Fruit fly (Drosophila melanogaster): Measurements from ENCODE around the gene phol.
A peak's percentile ranks its signal among the peaks of the same experiment; 100 is the strongest.

phol gene

dm6 chr3L:9425838-9426237 lies 30.2 kb downstream of the phol start (continued):
- TF ChIP-seq lz (GFP tag; optimal IDR thresholded peaks at IDR 0.05) = no peak
- no peak for TF ChIP-seq Sox15 (GFP tag; optimal IDR thresholded peaks at IDR 0.05)
- TF ChIP-seq CG10631 (GFP tag; optimal IDR thresholded peaks at IDR 0.05) = no peak
- no peak for TF ChIP-seq CG8319 (GFP tag; optimal IDR thresholded peaks at IDR 0.05)
- TF ChIP-seq CG4318 (GFP tag; optimal IDR thresholded peaks at IDR 0.05) = peak; percentile 0
- TF ChIP-seq Hr39 (GFP tag; optimal IDR thresholded peaks at IDR 0.05) = no peak
- TF ChIP-seq CG8632 (GFP tag; optimal IDR thresholded peaks at IDR 0.05) = no peak
- TF ChIP-seq CG3032 (tag; optimal IDR thresholded peaks at IDR 0.05) = no peak
- TF ChIP-seq fd59A (GFP tag; optimal IDR thresholded peaks at IDR 0.05) = no peak
- TF ChIP-seq Sox14 (GFP tag; optimal IDR thresholded peaks at IDR 0.05) = no peak
- TF ChIP-seq CG15336 (GFP tag; IDR thresholded peaks at IDR 0.05) = peak; percentile 55
- TF ChIP-seq ss (GFP tag; optimal IDR thresholded peaks at IDR 0.05) = no peak
- no peak for TF ChIP-seq Ets96B (tag; optimal IDR thresholded peaks at IDR 0.05)
- TF ChIP-seq CG9139 (GFP tag; optimal IDR thresholded peaks at IDR 0.05) = no peak
- TF ChIP-seq Hr38 (GFP tag; optimal IDR thresholded peaks at IDR 0.05) = no peak
- no peak for TF ChIP-seq CG6854 (GFP tag; optimal IDR thresholded peaks at IDR 0.05)
- TF ChIP-seq CG6163 (GFP tag; IDR thresholded peaks at IDR 0.05) = peak; percentile 40; the same call in 1 of the 3 replicates

- TF ChIP-seq spab (GFP tag; optimal IDR thresholded peaks at IDR 0.05) (no peak), esn (GFP tag; optimal IDR thresholded peaks at IDR 0.05) (peak; percentile 47), Met (GFP tag; optimal IDR thresholded peaks at IDR 0.05) (peak; percentile 40), CG4318 (GFP tag; optimal IDR thresholded peaks at IDR 0.05) (no peak), Sox102F (GFP tag; optimal IDR thresholded peaks at IDR 0.05) (peak; percentile 31), acj6 (GFP tag; optimal IDR thresholded peaks at IDR 0.05) (peak; percentile 11), CG8632 (GFP tag; optimal IDR thresholded peaks at IDR 0.05) (peak; percentile 4), Sox14 (GFP tag; optimal IDR thresholded peaks at IDR 0.05) (peak; percentile 7), CG34406 (GFP tag; optimal IDR thresholded peaks at IDR 0.05) (peak; percentile 27), CG8119 (GFP tag; IDR thresholded peaks at IDR 0.05) (peak; percentile 44; the same call in 2 of the 3 replicates), topi (GFP tag; optimal IDR thresholded peaks at IDR 0.05) (no peak), net (GFP tag; optimal IDR thresholded peaks at IDR 0.05) (peak; percentile 12), dac (GFP tag; optimal IDR thresholded peaks at IDR 0.05) (no peak), Hr4 (GFP tag; optimal IDR thresholded peaks at IDR 0.05) (peak; percentile 64), Eip78C (GFP tag) (peak; percentile 84), CG11762 (GFP tag; optimal IDR thresholded peaks at IDR 0.05; ENCODE audit: insufficient read depth) (no peak), CG3919 (GFP tag; optimal IDR thresholded peaks at IDR 0.05) (peak; percentile 28), Ets96B (tag; optimal IDR thresholded peaks at IDR 0.05) (peak; percentile 22), svp (GFP tag) (peak; percentile 75), Eip75B (GFP tag; optimal IDR thresholded peaks at IDR 0.05) (peak; percentile 27), CG9139 (GFP tag; optimal IDR thresholded peaks at IDR 0.05) (no peak), pdm3 (GFP tag; optimal IDR thresholded peaks at IDR 0.05) (peak; percentile 10), CG6808 (GFP tag; optimal IDR thresholded peaks at IDR 0.05) (no peak), Smox (GFP tag; optimal IDR thresholded peaks at IDR 0.05) (peak; percentile 40), OdsH (GFP tag; optimal IDR thresholded peaks at IDR 0.05) (peak; percentile 35), CG6276 (GFP tag; optimal IDR thresholded peaks at IDR 0.05) (peak; percentile 24), Hr38 (GFP tag; optimal IDR thresholded peaks at IDR 0.05) (no peak), CG15336 (GFP tag; IDR thresholded peaks at IDR 0.05) (peak; percentile 58; the same call in 1 of the 2 replicates), vri (GFP tag; optimal IDR thresholded peaks at IDR 0.05) (no peak), CG6163 (GFP tag; IDR thresholded peaks at IDR 0.05) (peak; percentile 11; the same call in 1 of the 3 replicates), CG32006 (GFP tag; optimal IDR thresholded peaks at IDR 0.05) (peak; percentile 28), CG6792 (GFP tag; optimal IDR thresholded peaks at IDR 0.05) (peak; percentile 13), Ets21C (GFP tag; optimal IDR thresholded peaks at IDR 0.05) (no peak), fd59A (GFP tag; optimal IDR thresholded peaks at IDR 0.05) (no peak), CG10669 (GFP tag; optimal IDR thresholded peaks at IDR 0.05) (no peak), CG3032 (tag; optimal IDR thresholded peaks at IDR 0.05) (peak; percentile 2), dsx (GFP tag; optimal IDR thresholded peaks at IDR 0.05; ENCODE audit: poor library complexity, severe bottlenecking) (peak; percentile 6)
Measured at dm6 chr3L:9424528-9424911, 31.6 kb downstream of the phol start.

Measured in whole organism, prepupa.